Fruit fly (Drosophila melanogaster) whole organism, wandering third instar larva: ENCODE measurements around the gene CG10560.

Experiments
- CG9705 ChIP-seq: fragments of 200-800 bp; sonication (Bioruptor generic); optimal IDR thresholded peaks from 2 replicates; lab custom pipeline; 2018; ENCODE audit warnings: missing biosample characterization, mild to moderate bottlenecking, missing genetic modification characterization
- Hr78 ChIP-seq: fragments of >200 bp; optimal IDR thresholded peaks from 2 replicates; lab custom pipeline; 2017; ENCODE audit warnings: missing biosample characterization, missing genetic modification characterization
- Hr83 ChIP-seq: fragments of 200-300 bp; sonication (Bioruptor generic); optimal IDR thresholded peaks from 2 replicates; lab custom pipeline; 2016; ENCODE audit warnings: missing biosample characterization, mild to moderate bottlenecking, missing genetic modification characterization, moderate library complexity; ENCODE audit not compliant: poor library complexity, severe bottlenecking
- Jra ChIP-seq: sonication (Bioruptor generic); optimal IDR thresholded peaks from 2 replicates; lab custom pipeline; 2016; ENCODE audit warnings: missing biosample characterization, missing genetic modification characterization
- Mio ChIP-seq: sonication (Bioruptor generic); optimal IDR thresholded peaks from 2 replicates; lab custom pipeline; 2016; ENCODE audit warnings: missing biosample characterization, missing genetic modification characterization
- Vsx2 ChIP-seq: fragments of 200-300, 225-300 bp; sonication (Bioruptor generic); optimal IDR thresholded peaks from 2 replicates; lab custom pipeline; 2018; ENCODE audit warnings: missing biosample characterization, missing genetic modification characterization; ENCODE audit not compliant: partially characterized antibody
- brk ChIP-seq: fragments of 200-800 bp; sonication (Bioruptor generic); optimal IDR thresholded peaks from 2 replicates; lab custom pipeline; 2016; ENCODE audit warnings: missing biosample characterization, mild to moderate bottlenecking, missing genetic modification characterization
- ey ChIP-seq: fragments of 200-800 bp; sonication (Bioruptor generic); optimal IDR thresholded peaks from 2 replicates; lab custom pipeline; 2016; ENCODE audit warnings: missing biosample characterization, missing genetic modification characterization
- h ChIP-seq: fragments of 200-800 bp; sonication (Bioruptor generic); optimal IDR thresholded peaks from 3 replicates; lab custom pipeline; 2016; ENCODE audit warnings: missing biosample characterization, mild to moderate bottlenecking, missing genetic modification characterization
- jim ChIP-seq: fragments of 175-275, 200-325 bp; sonication (Bioruptor generic); optimal IDR thresholded peaks from 2 replicates; lab custom pipeline; 2016; ENCODE audit warnings: missing biosample characterization, mild to moderate bottlenecking, missing genetic modification characterization
- psq ChIP-seq: fragments of 200-800 bp; sonication (Bioruptor generic); optimal IDR thresholded peaks from 3 replicates; lab custom pipeline; 2017; ENCODE audit warnings: missing biosample characterization, mild to moderate bottlenecking, missing genetic modification characterization, moderate library complexity
- rgr ChIP-seq: fragments of 200-800 bp; sonication (Bioruptor generic); optimal IDR thresholded peaks from 3 replicates; lab custom pipeline; 2016; ENCODE audit warnings: missing biosample characterization, mild to moderate bottlenecking, missing genetic modification characterization
- usp ChIP-seq: fragments of >200 bp; optimal IDR thresholded peaks from 2 replicates; lab custom pipeline; 2017; ENCODE audit warnings: missing biosample characterization, missing genetic modification characterization

dm6 chr3R:25335065-25335464, 15.2 kb upstream of the CG10560 start, which contains the start of the genes CG10669 and CG11902:
- no peak for TF ChIP-seq ey
- no peak for TF ChIP-seq jim (GFP tag; lab: Kevin White, UChicago)
- no peak for TF ChIP-seq h (GFP tag; lab: Kevin White, UChicago)
- TF ChIP-seq usp (GFP tag; lab: Kevin White, UChicago), result no peak
- TF ChIP-seq Hr78 (GFP tag; lab: Kevin White, UChicago), result no peak
- no peak for TF ChIP-seq Jra (GFP tag; lab: Kevin White, UChicago)
- peak; percentile 18 for TF ChIP-seq Hr83 (GFP tag; lab: Kevin White, UChicago)
- TF ChIP-seq Vsx2 (GFP tag; lab: Kevin White, UChicago), result no peak
- no peak for TF ChIP-seq psq (GFP tag; lab: Kevin White, UChicago)
- no peak for TF ChIP-seq Mio (GFP tag; lab: Kevin White, UChicago)
- no peak for TF ChIP-seq rgr
- TF ChIP-seq CG9705 (GFP tag; lab: Kevin White, UChicago), result no peak
- TF ChIP-seq brk (GFP tag; lab: Kevin White, UChicago), result no peak
